Fruit fly (Drosophila melanogaster) whole organism, embryonic: ENCODE measurements around the gene Z600.

Source experiments
- Atf3 ChIP-seq: fragments of 200-800 bp; sonication (Bioruptor generic); optimal IDR thresholded peaks from 3 replicates; lab custom pipeline; 2016; ENCODE audit warnings: missing biosample characterization, missing genetic modification characterization
- Atf6 ChIP-seq: fragments of 200-800 bp; sonication (Bioruptor generic); IDR thresholded peaks from 2 replicates; pipeline ENCODE4 v1.3.6; 2022; ENCODE audit warnings: missing biosample characterization, missing genetic modification characterization
- CG1024 ChIP-seq: fragments of 200-800 bp; sonication (Bioruptor generic); IDR thresholded peaks from 2 replicates; pipeline ENCODE4 v1.3.6; 2022; ENCODE audit warnings: missing biosample characterization, missing genetic modification characterization
- CG12236 ChIP-seq: fragments of 200-800 bp; sonication (Bioruptor generic); optimal IDR thresholded peaks from 2 replicates; lab custom pipeline; 2016; ENCODE audit warnings: missing biosample characterization, missing genetic modification characterization
- CG13775 ChIP-seq: fragments of 200-800 bp; sonication (Bioruptor generic); optimal IDR thresholded peaks from 3 replicates; lab custom pipeline; 2017; ENCODE audit warnings: missing biosample characterization, mild to moderate bottlenecking, missing genetic modification characterization
- CG14050 ChIP-seq: fragments of 200-800 bp; sonication (Bioruptor generic); IDR thresholded peaks from 3 replicates; pipeline ENCODE4 v1.3.6; 2022; ENCODE audit warnings: missing biosample characterization, missing genetic modification characterization
- CG15073 ChIP-seq: fragments of 200-800 bp; sonication (Bioruptor generic); optimal IDR thresholded peaks from 2 replicates; lab custom pipeline; 2016; ENCODE audit warnings: missing biosample characterization, missing genetic modification characterization
- CG15479 ChIP-seq: fragments of 200-800 bp; sonication (Bioruptor generic); optimal IDR thresholded peaks from 3 replicates; lab custom pipeline; 2019; ENCODE audit warnings: missing biosample characterization, mild to moderate bottlenecking, missing genetic modification characterization, moderate library complexity
- CG17802 ChIP-seq: fragments of 200-800 bp; sonication (Bioruptor generic); optimal IDR thresholded peaks from 2 replicates; lab custom pipeline; 2018; ENCODE audit warnings: missing biosample characterization, mild to moderate bottlenecking, missing genetic modification characterization, moderate library complexity
- CG17912 ChIP-seq: fragments of 200-800 bp; sonication (Bioruptor generic); optimal IDR thresholded peaks from 2 replicates; lab custom pipeline; 2018; ENCODE audit warnings: missing biosample characterization, mild to moderate bottlenecking, missing genetic modification characterization
- CG1792 ChIP-seq: fragments of 200-800 bp; sonication (Bioruptor generic); optimal IDR thresholded peaks from 2 replicates; lab custom pipeline; 2016; ENCODE audit warnings: missing biosample characterization, missing genetic modification characterization
- CG18619 ChIP-seq: fragments of 200-800 bp; sonication (Bioruptor generic); optimal IDR thresholded peaks from 3 replicates; lab custom pipeline; 2017; ENCODE audit warnings: missing biosample characterization, mild to moderate bottlenecking, missing genetic modification characterization
- CG2678 ChIP-seq: fragments of 200-800 bp; sonication (Bioruptor generic); optimal IDR thresholded peaks from 3 replicates; lab custom pipeline; 2019; ENCODE audit warnings: missing biosample characterization, mild to moderate bottlenecking, missing genetic modification characterization, moderate library complexity
- CG2875 ChIP-seq: fragments of 200-800 bp; sonication (Bioruptor generic); optimal IDR thresholded peaks from 2 replicates; lab custom pipeline; 2017; ENCODE audit warnings: missing biosample characterization, mild to moderate bottlenecking, missing genetic modification characterization, missing genetic modification reagents
- CG31388 ChIP-seq: fragments of 200-800 bp; sonication (Bioruptor generic); optimal IDR thresholded peaks from 2 replicates; lab custom pipeline; 2016; ENCODE audit warnings: missing biosample characterization, missing genetic modification characterization
- CG5245 ChIP-seq: fragments of 200-800 bp; sonication (Bioruptor generic); optimal IDR thresholded peaks from 3 replicates; lab custom pipeline; 2016; ENCODE audit warnings: missing biosample characterization, missing genetic modification characterization
- CG7839 ChIP-seq: fragments of 200-800 bp; sonication (Bioruptor generic); optimal IDR thresholded peaks from 3 replicates; lab custom pipeline; 2018; ENCODE audit warnings: missing biosample characterization, mild to moderate bottlenecking, missing genetic modification characterization, moderate library complexity
- CG7987 ChIP-seq: fragments of 200-800 bp; sonication (Bioruptor generic); optimal IDR thresholded peaks from 2 replicates; lab custom pipeline; 2018; ENCODE audit warnings: missing biosample characterization, mild to moderate bottlenecking, missing genetic modification characterization, moderate library complexity
- CG9817 ChIP-seq: fragments of 200-800 bp; sonication (Bioruptor generic); optimal IDR thresholded peaks from 2 replicates; lab custom pipeline; 2018; ENCODE audit warnings: missing biosample characterization, mild to moderate bottlenecking, missing genetic modification characterization, moderate library complexity
- CG9876 ChIP-seq: fragments of 200-800 bp; sonication (Bioruptor generic); optimal IDR thresholded peaks from 2 replicates; lab custom pipeline; 2016; ENCODE audit warnings: missing biosample characterization, missing genetic modification characterization
- Doc2 ChIP-seq: fragments of 200-800 bp; sonication (Bioruptor generic); IDR thresholded peaks from 2 replicates; pipeline ENCODE4 v1.3.6; 2022; ENCODE audit warnings: missing biosample characterization, missing genetic modification characterization
- Doc3 ChIP-seq: fragments of 200-800 bp; sonication (Bioruptor generic); IDR thresholded peaks from 3 replicates; pipeline ENCODE4 v1.3.6; 2022; ENCODE audit warnings: missing biosample characterization, missing genetic modification characterization; ENCODE audit not compliant: partially characterized antibody
- MTF-1 ChIP-seq: fragments of 200-800 bp; sonication (Bioruptor generic); optimal IDR thresholded peaks from 2 replicates; lab custom pipeline; 2018; ENCODE audit warnings: missing biosample characterization, mild to moderate bottlenecking, missing genetic modification characterization, borderline replicate concordance
- NfI ChIP-seq: fragments of 200-800 bp; sonication (Bioruptor generic); optimal IDR thresholded peaks from 3 replicates; lab custom pipeline; 2018; ENCODE audit warnings: missing biosample characterization, mild to moderate bottlenecking, missing genetic modification characterization, moderate library complexity
- PHDP ChIP-seq: fragments of 200-800 bp; sonication (Bioruptor generic); optimal IDR thresholded peaks from 3 replicates; lab custom pipeline; 2018; ENCODE audit warnings: missing biosample characterization, mild to moderate bottlenecking, missing genetic modification characterization, moderate library complexity
- Ptx1 ChIP-seq: fragments of 200-800 bp; sonication (Bioruptor generic); IDR thresholded peaks from 2 replicates; pipeline ENCODE4 v1.3.6; 2022; ENCODE audit warnings: missing biosample characterization, missing genetic modification characterization
- Spps ChIP-seq: fragments of 200-800 bp; sonication (Bioruptor generic); optimal IDR thresholded peaks from 2 replicates; lab custom pipeline; 2018; ENCODE audit warnings: missing biosample characterization, mild to moderate bottlenecking, missing genetic modification characterization
- YL-1 ChIP-seq: fragments of 200-800 bp; sonication (Bioruptor generic); optimal IDR thresholded peaks from 3 replicates; lab custom pipeline; 2017; ENCODE audit warnings: missing biosample characterization, mild to moderate bottlenecking, missing genetic modification characterization
- ash1 ChIP-seq: fragments of 200-800 bp; sonication (Bioruptor generic); optimal IDR thresholded peaks from 2 replicates; lab custom pipeline; 2018; ENCODE audit warnings: missing biosample characterization, mild to moderate bottlenecking, missing genetic modification characterization
- cas ChIP-seq: fragments of 200-800 bp; sonication (Bioruptor generic); IDR thresholded peaks from 2 replicates; pipeline ENCODE4 v1.3.6; 2022; ENCODE audit warnings: missing biosample characterization, missing genetic modification characterization
- cg ChIP-seq: fragments of 200-800 bp; sonication (Bioruptor generic); optimal IDR thresholded peaks from 3 replicates; lab custom pipeline; 2019; ENCODE audit warnings: missing biosample characterization, mild to moderate bottlenecking, missing genetic modification characterization, moderate library complexity
- croc ChIP-seq: fragments of 200-800 bp; sonication (Bioruptor generic); conservative IDR thresholded peaks from 3 replicates; pipeline ENCODE4 v1.3.6; 2022; ENCODE audit warnings: missing biosample characterization, missing genetic modification characterization
- crp ChIP-seq, 2 experiments: fragments of 200-800 bp; sonication (Bioruptor generic); optimal IDR thresholded peaks; 2 replicates in 1 of 2; 3 replicates in 1 of 2; lab custom pipeline; 2017; ENCODE audit warnings: missing biosample characterization in 2 of 2, missing genetic modification characterization in 2 of 2, mild to moderate bottlenecking in 1 of 2, moderate library complexity in 1 of 2
- esg ChIP-seq: fragments of 200-800 bp; sonication (Bioruptor generic); conservative IDR thresholded peaks from 2 replicates; pipeline ENCODE4 v1.3.6; 2022; ENCODE audit warnings: missing biosample characterization, missing genetic modification characterization
- fd102C ChIP-seq: fragments of 200-800 bp; sonication (Bioruptor generic); optimal IDR thresholded peaks from 2 replicates; lab custom pipeline; 2018; ENCODE audit warnings: missing biosample characterization, mild to moderate bottlenecking, missing genetic modification characterization, moderate library complexity
- fu2 ChIP-seq: fragments of 200-800 bp; sonication (Bioruptor generic); optimal IDR thresholded peaks from 2 replicates; lab custom pipeline; 2016; ENCODE audit warnings: missing biosample characterization, missing genetic modification characterization
- gcm ChIP-seq: fragments of 200-800 bp; sonication (Bioruptor generic); optimal IDR thresholded peaks from 2 replicates; lab custom pipeline; 2019; ENCODE audit warnings: missing biosample characterization, mild to moderate bottlenecking, missing genetic modification characterization, moderate library complexity
- gem ChIP-seq: fragments of 200-800 bp; sonication (Bioruptor generic); optimal IDR thresholded peaks from 2 replicates; lab custom pipeline; 2019; ENCODE audit warnings: missing biosample characterization, mild to moderate bottlenecking, missing genetic modification characterization, moderate library complexity
- grn ChIP-seq: fragments of 200-800 bp; sonication (Bioruptor generic); optimal IDR thresholded peaks from 3 replicates; lab custom pipeline; 2017; ENCODE audit warnings: missing biosample characterization, missing genetic modification characterization
- ind ChIP-seq: fragments of 200-800 bp; sonication (Bioruptor generic); optimal IDR thresholded peaks from 3 replicates; lab custom pipeline; 2016; ENCODE audit warnings: missing biosample characterization, missing genetic modification characterization
- inv ChIP-seq: fragments of 200-800 bp; sonication (Bioruptor generic); IDR thresholded peaks from 2 replicates; pipeline ENCODE4 v1.3.6; 2022; ENCODE audit warnings: missing biosample characterization, missing genetic modification characterization; ENCODE audit not compliant: partially characterized antibody
- kay ChIP-seq: fragments of 200-800 bp; sonication (Bioruptor generic); optimal IDR thresholded peaks from 2 replicates; lab custom pipeline; 2016; ENCODE audit warnings: missing biosample characterization, missing genetic modification characterization
- klu ChIP-seq: fragments of 200-800 bp; sonication (Bioruptor generic); IDR thresholded peaks from 2 replicates; pipeline ENCODE4 v1.3.6; 2022; ENCODE audit warnings: missing biosample characterization, missing genetic modification characterization
- onecut ChIP-seq: fragments of 200-800 bp; sonication (Bioruptor generic); IDR thresholded peaks from 2 replicates; pipeline ENCODE4 v1.3.6; 2022; ENCODE audit warnings: missing biosample characterization, missing genetic modification characterization
- salm ChIP-seq: fragments of 200-800 bp; sonication (Bioruptor generic); optimal IDR thresholded peaks from 2 replicates; lab custom pipeline; 2018; ENCODE audit warnings: missing biosample characterization, mild to moderate bottlenecking, missing genetic modification characterization
- sd ChIP-seq: fragments of 200-800 bp; sonication (Bioruptor generic); optimal IDR thresholded peaks from 3 replicates; lab custom pipeline; 2018; ENCODE audit warnings: missing biosample characterization, mild to moderate bottlenecking, missing genetic modification characterization, moderate library complexity
- slp2 ChIP-seq: fragments of 200-800 bp; sonication (Bioruptor generic); optimal IDR thresholded peaks from 2 replicates; lab custom pipeline; 2016; ENCODE audit warnings: missing biosample characterization, missing genetic modification characterization
- tna ChIP-seq: fragments of 200-800 bp; sonication (Bioruptor generic); IDR thresholded peaks from 2 replicates; pipeline ENCODE4 v1.3.6; 2022; ENCODE audit warnings: missing biosample characterization, missing genetic modification characterization; ENCODE audit not compliant: partially characterized antibody
- unpg ChIP-seq: fragments of 200-800 bp; sonication (Bioruptor generic); optimal IDR thresholded peaks from 3 replicates; lab custom pipeline; 2018; ENCODE audit warnings: missing biosample characterization, mild to moderate bottlenecking, missing genetic modification characterization, moderate library complexity
- wor ChIP-seq: fragments of 200-800 bp; sonication (Bioruptor generic); IDR thresholded peaks from 2 replicates; pipeline ENCODE4 v1.3.6; 2022; ENCODE audit warnings: missing biosample characterization, missing genetic modification characterization

The Z600 gene

dm6 chr3L:15493886-15494598 is 14.8 kb upstream of the Z600 start (continued):
- TF ChIP-seq Doc3 (GFP tag; lab: Robert Waterston, UW) (no peak), CG17912 (GFP tag; lab: Kevin White, UChicago) (no peak), Spps (no peak), CG15479 (no peak), sd (no peak), kay (no peak), CG18619 (GFP tag; lab: Kevin White, UChicago) (no peak), slp2 (GFP tag; lab: Kevin White, UChicago) (no peak), cg (GFP tag; lab: Kevin White, UChicago) (peak; percentile 41), CG7987 (GFP tag; lab: Kevin White, UChicago) (no peak), inv (GFP tag; lab: Robert Waterston, UW) (no peak), Atf6 (GFP tag; lab: Robert Waterston, UW) (no peak), CG13775 (GFP tag; lab: Kevin White, UChicago) (peak; percentile 14), CG12236 (no peak), Atf3 (no peak), CG7839 (tag; lab: Kevin White, UChicago) (peak; percentile 46), CG9876 (no peak), CG1024 (GFP tag; lab: Robert Waterston, UW) (no peak), ind (no peak), fu2 (no peak), onecut (GFP tag; lab: Robert Waterston, UW) (no peak), CG2678 (tag; lab: Kevin White, UChicago) (peak; percentile 43), YL-1 (GFP tag; lab: Kevin White, UChicago) (no peak), fd102C (no peak), Ptx1 (peak; percentile 52; the same call in 1 of the 2 replicates), MTF-1 (GFP tag; lab: Kevin White, UChicago) (no peak), CG5245 (GFP tag; lab: Kevin White, UChicago) (peak; percentile 26), unpg (GFP tag; lab: Kevin White, UChicago) (peak; percentile 13), gcm (GFP tag; lab: Kevin White, UChicago) (no peak), CG2875 (no peak), esg (no peak), cas (GFP tag; lab: Robert Waterston, UW) (no peak), croc (no peak), klu (GFP tag; lab: Robert Waterston, UW) (no peak), CG9817 (tag; lab: Kevin White, UChicago) (no peak), CG15073 (no peak), grn (GFP tag; lab: Kevin White, UChicago) (no peak), PHDP (tag; lab: Kevin White, UChicago) (no peak), crp (GFP tag; optimal IDR thresholded peaks at IDR 0.05; lab: Kevin White, UChicago) (no peak), Doc2 (GFP tag; lab: Robert Waterston, UW) (no peak), wor (GFP tag; lab: Robert Waterston, UW) (no peak), CG31388 (GFP tag; lab: Kevin White, UChicago) (no peak), CG1792 (GFP tag; lab: Kevin White, UChicago) (no peak), tna (GFP tag; lab: Robert Waterston, UW) (no peak), NfI (GFP tag; lab: Kevin White, UChicago) (no peak), ash1 (GFP tag; lab: Kevin White, UChicago) (no peak), CG17802 (tag; lab: Kevin White, UChicago) (no peak), salm (tag; lab: Kevin White, UChicago) (no peak), CG14050 (GFP tag; lab: Robert Waterston, UW) (no peak), gem (tag; lab: Kevin White, UChicago) (peak; percentile 63)
